Worm (Caenorhabditis elegans) whole organism, L3 larva: ENCODE measurements around the gene che-11.

ENCODE experiments used
- ceh-16 ChIP-seq: sonication (generic microtip); optimal IDR thresholded peaks from 2 replicates; lab custom pipeline; 2017; ENCODE audit warnings: missing biosample characterization, missing genetic modification characterization
- ceh-82 ChIP-seq: fragments of 150-350 bp; optimal IDR thresholded peaks from 2 replicates; lab custom pipeline; 2014; ENCODE audit warnings: missing biosample characterization, missing genetic modification characterization
- ceh-9 ChIP-seq: sonication (generic microtip); optimal IDR thresholded peaks from 2 replicates; lab custom pipeline; 2018; ENCODE audit warnings: missing biosample characterization, missing genetic modification characterization
- elt-1 ChIP-seq: fragments of 150-350 bp; optimal IDR thresholded peaks from 2 replicates; lab custom pipeline; 2014; ENCODE audit warnings: missing biosample characterization, missing genetic modification characterization
- elt-2 ChIP-seq: sonication (generic microtip); optimal IDR thresholded peaks from 2 replicates; lab custom pipeline; 2016; ENCODE audit warnings: missing genetic modification reagents, mild to moderate bottlenecking, missing genetic modification characterization, missing compliant biosample characterization
- elt-3 ChIP-seq, 3 experiments: fragments of 150-350 bp in 1 of 3; sonication (generic microtip) in 2 of 3; optimal IDR thresholded peaks; 2 replicates in 2 of 3; 4 replicates in 1 of 3; lab custom pipeline; 2014 to 2017; ENCODE audit warnings: missing biosample characterization in 3 of 3, missing genetic modification characterization in 3 of 3
- fos-1 ChIP-seq: fragments of 150-350 bp; optimal IDR thresholded peaks from 2 replicates; lab custom pipeline; 2014; ENCODE audit warnings: missing biosample characterization, missing genetic modification characterization
- lin-39 ChIP-seq: fragments of 150-350 bp; optimal IDR thresholded peaks from 2 replicates; lab custom pipeline; 2018; ENCODE audit warnings: missing biosample characterization, missing genetic modification reagents, missing genetic modification characterization
- nhr-11 ChIP-seq: fragments of 150-350 bp; optimal IDR thresholded peaks from 2 replicates; lab custom pipeline; 2014; ENCODE audit warnings: missing biosample characterization, missing genetic modification characterization
- nhr-23 ChIP-seq: fragments of 150-350 bp; optimal IDR thresholded peaks from 2 replicates; lab custom pipeline; 2014; ENCODE audit warnings: missing biosample characterization, missing genetic modification reagents, missing genetic modification characterization
- pqm-1 ChIP-seq: fragments of 150-350 bp; optimal IDR thresholded peaks from 2 replicates; lab custom pipeline; 2017; ENCODE audit warnings: missing biosample characterization, missing genetic modification characterization, inconsistent platforms
- skn-1 ChIP-seq: fragments of 150-350 bp; optimal IDR thresholded peaks from 2 replicates; lab custom pipeline; 2014; ENCODE audit warnings: missing biosample characterization, missing genetic modification characterization
- snpc-4 ChIP-seq: fragments of 150-350 bp; optimal IDR thresholded peaks from 2 replicates; lab custom pipeline; 2014; ENCODE audit warnings: missing biosample characterization, missing genetic modification characterization
- ztf-11 ChIP-seq: fragments of 150-350 bp; optimal IDR thresholded peaks from 2 replicates; lab custom pipeline; 2014; ENCODE audit warnings: missing biosample characterization, missing genetic modification characterization

ce11 chrV:12114693-12115092 is 35.8 kb downstream of the che-11 start, which contains the start of gene spin-1:
- no peak for TF ChIP-seq pqm-1 (tag; lab: Kevin White, UChicago)
- no peak for TF ChIP-seq snpc-4 (tag; lab: Kevin White, UChicago)
- no peak for TF ChIP-seq lin-39
- no peak for TF ChIP-seq fos-1
- TF ChIP-seq elt-1 (tag; lab: Kevin White, UChicago) = no peak
- TF ChIP-seq ceh-82 (tag; lab: Kevin White, UChicago) = no peak
- no peak for TF ChIP-seq nhr-11 (tag; lab: Kevin White, UChicago)
- TF ChIP-seq elt-3 (tag; optimal IDR thresholded peaks at IDR 0.05; lab: Kevin White, UChicago) = no peak
- no peak for TF ChIP-seq skn-1
- no peak for TF ChIP-seq elt-2 (tag; lab: Kevin White, UChicago)
- TF ChIP-seq ceh-9 (tag; lab: Kevin White, UChicago) = no peak
- no peak for TF ChIP-seq nhr-23 (tag; lab: Kevin White, UChicago)
- no peak for TF ChIP-seq ceh-16 (tag; lab: Kevin White, UChicago)
- no peak for TF ChIP-seq ztf-11 (tag; lab: Kevin White, UChicago)
